Fruit fly (Drosophila melanogaster) whole organism, prepupa: Measurements from ENCODE around the gene CG6059.

Source experiments
- Blimp-1 ChIP-seq: fragments of 200-800 bp; sonication (Bioruptor generic); optimal IDR thresholded peaks from 3 replicates; lab custom pipeline; 2017; ENCODE audit warnings: missing biosample characterization, missing genetic modification characterization, mild to moderate bottlenecking, moderate library complexity, missing genetic modification reagents
- CG10631 ChIP-seq: fragments of 200-800 bp; sonication (Bioruptor generic); optimal IDR thresholded peaks from 2 replicates; lab custom pipeline; 2016; ENCODE audit warnings: missing biosample characterization, missing genetic modification characterization
- CG10669 ChIP-seq: fragments of 200-800 bp; sonication (Bioruptor generic); optimal IDR thresholded peaks from 3 replicates; lab custom pipeline; 2018; ENCODE audit warnings: missing biosample characterization, mild to moderate bottlenecking, missing genetic modification characterization, moderate library complexity
- CG11294 ChIP-seq: fragments of 200-800 bp; sonication (Bioruptor generic); IDR thresholded peaks from 2 replicates; pipeline ENCODE4 v1.3.6; 2022; ENCODE audit warnings: missing biosample characterization, missing genetic modification characterization
- CG11762 ChIP-seq: fragments of 200-800 bp; sonication (Bioruptor generic); optimal IDR thresholded peaks from 3 replicates; lab custom pipeline; 2016; ENCODE audit warnings: missing biosample characterization, missing genetic modification characterization; ENCODE audit not compliant: insufficient read depth
- CG15336 ChIP-seq: fragments of 200-800 bp; sonication (Bioruptor generic); IDR thresholded peaks from 2 replicates; pipeline ENCODE4 v1.3.6; 2022; ENCODE audit warnings: missing biosample characterization, missing genetic modification characterization
- CG1621 ChIP-seq: fragments of 200-800 bp; sonication (Bioruptor generic); optimal IDR thresholded peaks from 3 replicates; lab custom pipeline; 2018; ENCODE audit warnings: missing biosample characterization, mild to moderate bottlenecking, missing genetic modification characterization
- CG16779 ChIP-seq: fragments of 200-800 bp; sonication (Bioruptor generic); optimal IDR thresholded peaks from 3 replicates; lab custom pipeline; 2017; ENCODE audit warnings: missing biosample characterization, mild to moderate bottlenecking, missing genetic modification characterization
- CG3032 ChIP-seq: fragments of 200-800 bp; optimal IDR thresholded peaks from 2 replicates; lab custom pipeline; 2019; ENCODE audit warnings: missing biosample characterization, mild to moderate bottlenecking, missing genetic modification characterization, moderate library complexity
- CG31627 ChIP-seq: fragments of 200-800 bp; sonication (Bioruptor generic); optimal IDR thresholded peaks from 3 replicates; lab custom pipeline; 2016; ENCODE audit warnings: missing biosample characterization, missing genetic modification characterization
- CG34406 ChIP-seq: fragments of 200-800 bp; sonication (Bioruptor generic); optimal IDR thresholded peaks from 3 replicates; lab custom pipeline; 2016; ENCODE audit warnings: missing biosample characterization, missing genetic modification characterization
- CG3919 ChIP-seq: fragments of 200-800 bp; sonication (Bioruptor generic); optimal IDR thresholded peaks from 3 replicates; lab custom pipeline; 2016; ENCODE audit warnings: missing biosample characterization, missing genetic modification characterization
- CG4318 ChIP-seq: fragments of 200-800 bp; sonication (Bioruptor generic); optimal IDR thresholded peaks from 3 replicates; lab custom pipeline; 2017; ENCODE audit warnings: missing biosample characterization, mild to moderate bottlenecking, missing genetic modification characterization
- CG6163 ChIP-seq: fragments of 200-800 bp; sonication (Bioruptor generic); IDR thresholded peaks from 3 replicates; pipeline ENCODE4 v1.3.6; 2022; ENCODE audit warnings: missing biosample characterization, missing genetic modification characterization
- CG6276 ChIP-seq: fragments of 200-800 bp; sonication (Bioruptor generic); optimal IDR thresholded peaks from 2 replicates; lab custom pipeline; 2017; ENCODE audit warnings: missing biosample characterization, mild to moderate bottlenecking, missing genetic modification characterization
- CG6792 ChIP-seq: fragments of 200-800 bp; sonication (Bioruptor generic); optimal IDR thresholded peaks from 3 replicates; lab custom pipeline; 2016; ENCODE audit warnings: missing biosample characterization, missing genetic modification characterization
- CG7368 ChIP-seq: fragments of 200-800 bp; sonication (Bioruptor generic); optimal IDR thresholded peaks from 3 replicates; lab custom pipeline; 2016; ENCODE audit warnings: missing biosample characterization, missing genetic modification characterization
- CG8119 ChIP-seq: fragments of 200-800 bp; sonication (Bioruptor generic); IDR thresholded peaks from 3 replicates; pipeline ENCODE4 v1.3.6; 2022; ENCODE audit warnings: missing biosample characterization, missing genetic modification characterization
- CG8632 ChIP-seq: fragments of 200-800 bp; sonication (Bioruptor generic); optimal IDR thresholded peaks from 3 replicates; lab custom pipeline; 2016; ENCODE audit warnings: missing biosample characterization, missing genetic modification characterization
- CG9139 ChIP-seq: fragments of 200-800 bp; sonication (Bioruptor generic); optimal IDR thresholded peaks from 3 replicates; lab custom pipeline; 2017; ENCODE audit warnings: missing biosample characterization, mild to moderate bottlenecking, missing genetic modification characterization
- Eip75B ChIP-seq: fragments of 200-800 bp; sonication (Bioruptor generic); optimal IDR thresholded peaks from 3 replicates; lab custom pipeline; 2016; ENCODE audit warnings: missing biosample characterization, missing genetic modification characterization
- Ets21C ChIP-seq: fragments of 200-800 bp; sonication (Bioruptor generic); optimal IDR thresholded peaks from 3 replicates; lab custom pipeline; 2016; ENCODE audit warnings: missing biosample characterization, missing genetic modification characterization
- Ets96B ChIP-seq: fragments of 200-800 bp; optimal IDR thresholded peaks from 2 replicates; lab custom pipeline; 2019; ENCODE audit warnings: missing biosample characterization, mild to moderate bottlenecking, missing genetic modification characterization, moderate library complexity
- Gug ChIP-seq: fragments of 200-800 bp; sonication (Bioruptor generic); IDR thresholded peaks from 2 replicates; pipeline ENCODE4 v1.3.6; 2022; ENCODE audit warnings: missing biosample characterization, missing genetic modification characterization
- Hr38 ChIP-seq: sonication (Bioruptor generic); optimal IDR thresholded peaks from 2 replicates; lab custom pipeline; 2016; ENCODE audit warnings: missing biosample characterization, missing genetic modification characterization
- Hr39 ChIP-seq: fragments of 200-800 bp; sonication (Bioruptor generic); optimal IDR thresholded peaks from 2 replicates; lab custom pipeline; 2016; ENCODE audit warnings: missing biosample characterization, missing genetic modification characterization
- Hr4 ChIP-seq: fragments of 200-800 bp; sonication (Bioruptor generic); optimal IDR thresholded peaks from 3 replicates; lab custom pipeline; 2016; ENCODE audit warnings: missing biosample characterization, missing genetic modification characterization
- Lpt ChIP-seq: fragments of 200-800 bp; sonication (Bioruptor generic); optimal IDR thresholded peaks from 3 replicates; lab custom pipeline; 2016; ENCODE audit warnings: missing biosample characterization, missing genetic modification characterization
- OdsH ChIP-seq: fragments of 200-800 bp; sonication (Bioruptor generic); optimal IDR thresholded peaks from 3 replicates; lab custom pipeline; 2016; ENCODE audit warnings: missing biosample characterization, missing genetic modification characterization
- Sox102F ChIP-seq: fragments of 200-800 bp; sonication (Bioruptor generic); optimal IDR thresholded peaks from 2 replicates; lab custom pipeline; 2016; ENCODE audit warnings: missing biosample characterization, mild to moderate bottlenecking, missing genetic modification characterization
- Sox14 ChIP-seq: fragments of 200-800 bp; sonication (Bioruptor generic); optimal IDR thresholded peaks from 3 replicates; lab custom pipeline; 2016; ENCODE audit warnings: missing biosample characterization, missing genetic modification characterization
- Sox15 ChIP-seq: fragments of 200-800 bp; sonication (Bioruptor generic); optimal IDR thresholded peaks from 3 replicates; lab custom pipeline; 2016; ENCODE audit warnings: missing biosample characterization, missing genetic modification characterization
- achi ChIP-seq: fragments of 200-800 bp; sonication (Bioruptor generic); optimal IDR thresholded peaks from 3 replicates; lab custom pipeline; 2016; ENCODE audit warnings: missing biosample characterization, missing genetic modification characterization
- acj6 ChIP-seq: fragments of 200-800 bp; sonication (Bioruptor generic); optimal IDR thresholded peaks from 3 replicates; lab custom pipeline; 2016; ENCODE audit warnings: missing biosample characterization, missing genetic modification characterization
- cyc ChIP-seq: fragments of 200-800 bp; sonication (Bioruptor generic); optimal IDR thresholded peaks from 3 replicates; lab custom pipeline; 2016; ENCODE audit warnings: missing biosample characterization, missing genetic modification characterization
- dac ChIP-seq: fragments of 200-800 bp; sonication (Bioruptor generic); optimal IDR thresholded peaks from 2 replicates; lab custom pipeline; 2017; ENCODE audit warnings: missing biosample characterization, mild to moderate bottlenecking, missing genetic modification characterization
- eg ChIP-seq: fragments of 200-800 bp; sonication (Bioruptor generic); IDR thresholded peaks from 3 replicates; pipeline ENCODE4 v1.3.6; 2022; ENCODE audit warnings: missing biosample characterization, missing genetic modification characterization
- esn ChIP-seq: fragments of 200-800 bp; sonication (Bioruptor generic); optimal IDR thresholded peaks from 2 replicates; lab custom pipeline; 2016; ENCODE audit warnings: missing biosample characterization, mild to moderate bottlenecking, missing genetic modification characterization, moderate library complexity
- fd85E ChIP-seq: fragments of 200-800 bp; sonication (Bioruptor generic); optimal IDR thresholded peaks from 3 replicates; lab custom pipeline; 2016; ENCODE audit warnings: missing biosample characterization, missing genetic modification characterization
- lz ChIP-seq: fragments of 200-800 bp; sonication (Bioruptor generic); optimal IDR thresholded peaks from 3 replicates; lab custom pipeline; 2016; ENCODE audit warnings: missing biosample characterization, missing genetic modification characterization
- net ChIP-seq: fragments of 200-800 bp; sonication (Bioruptor generic); optimal IDR thresholded peaks from 3 replicates; lab custom pipeline; 2016; ENCODE audit warnings: missing biosample characterization, missing genetic modification characterization
- pdm3 ChIP-seq: fragments of 200-800 bp; sonication (Bioruptor generic); optimal IDR thresholded peaks from 3 replicates; lab custom pipeline; 2016; ENCODE audit warnings: missing biosample characterization, missing genetic modification characterization
- salr ChIP-seq, 2 experiments: fragments of 200-800 bp; sonication (Bioruptor generic); optimal IDR thresholded peaks; 3 replicates each; lab custom pipeline; 2016 to 2018; ENCODE audit warnings: missing biosample characterization in 2 of 2, missing genetic modification characterization in 2 of 2, mild to moderate bottlenecking in 1 of 2
- ss ChIP-seq, 2 experiments: fragments of 200-800 bp; sonication (Bioruptor generic); optimal IDR thresholded peaks; 2 replicates in 1 of 2; 3 replicates in 1 of 2; lab custom pipeline; 2017 to 2018; ENCODE audit warnings: mild to moderate bottlenecking in 2 of 2, missing biosample characterization in 2 of 2, missing genetic modification characterization in 2 of 2, moderate library complexity in 1 of 2
- svp ChIP-seq: fragments of 200-800 bp; sonication (Bioruptor generic); peaks from one replicate; lab custom pipeline; 2016; ENCODE audit warnings: missing biosample characterization, missing genetic modification characterization
- topi ChIP-seq: fragments of 200-800 bp; sonication (Bioruptor generic); optimal IDR thresholded peaks from 3 replicates; lab custom pipeline; 2016; ENCODE audit warnings: missing biosample characterization, missing genetic modification characterization
- vri ChIP-seq: fragments of 200-800 bp; sonication (Bioruptor generic); optimal IDR thresholded peaks from 3 replicates; lab custom pipeline; 2016; ENCODE audit warnings: missing biosample characterization, mild to moderate bottlenecking, missing genetic modification characterization

CG6059 gene

dm6 chr3R:27116465-27117092 is 7.9 kb downstream of the CG6059 start, which contains the start of the genes CG6066 and CG5880:
Gene CG6066 (minus strand): TSS chr3R:27116707.
Gene CG5880 (plus strand): TSS chr3R:27116745.
- peak; percentile 17 for TF ChIP-seq esn (GFP tag; lab: Kevin White, UChicago)
- TF ChIP-seq Sox102F (GFP tag; lab: Kevin White, UChicago): no peak

dm6 chr3R:27111784-27112602 is 12.5 kb downstream of the CG6059 start, which contains the start of the genes gb and CG5815:
Gene gb (minus strand): TSS chr3R:27112270.
Gene CG5815 (plus strand): TSS chr3R:27112566.
- peak; percentile 84 for TF ChIP-seq CG8119
- TF ChIP-seq salr (GFP tag; optimal IDR thresholded peaks at IDR 0.05; lab: Kevin White, UChicago): peak in 1 of 2 experiments; percentile 79
- TF ChIP-seq fd85E (GFP tag; lab: Kevin White, UChicago): no peak
- TF ChIP-seq CG11294 (GFP tag; lab: Robert Waterston, UW): peak; percentile 86
- TF ChIP-seq CG10631 (GFP tag; lab: Kevin White, UChicago): no peak
- TF ChIP-seq Ets21C (GFP tag; lab: Kevin White, UChicago): peak; percentile 82
- peak; percentile 92 for TF ChIP-seq OdsH (GFP tag; lab: Kevin White, UChicago)
- TF ChIP-seq CG10669: no peak
- TF ChIP-seq CG3032 (tag; lab: Kevin White, UChicago): peak; percentile 86
- peak; percentile 87 for TF ChIP-seq Hr39 (GFP tag; lab: Kevin White, UChicago)
- TF ChIP-seq Hr38 (GFP tag; lab: Kevin White, UChicago): no peak
- TF ChIP-seq CG31627 (GFP tag; lab: Kevin White, UChicago): peak; percentile 87
- TF ChIP-seq svp: peak; percentile 97
- TF ChIP-seq Hr4 (GFP tag; lab: Kevin White, UChicago): peak; percentile 92
- TF ChIP-seq eg (GFP tag; lab: Robert Waterston, UW): peak; percentile 94
- peak; percentile 64 for TF ChIP-seq CG11762 (GFP tag; lab: Kevin White, UChicago)
- TF ChIP-seq acj6 (GFP tag; lab: Kevin White, UChicago): peak; percentile 91
- TF ChIP-seq CG15336 (GFP tag; lab: Robert Waterston, UW): peak; percentile 81
- no peak for TF ChIP-seq CG6276 (GFP tag; lab: Kevin White, UChicago)
- TF ChIP-seq CG16779: no peak
- TF ChIP-seq CG6163: peak; percentile 92
- TF ChIP-seq net (GFP tag; lab: Kevin White, UChicago): peak; percentile 86
- TF ChIP-seq Lpt (GFP tag; lab: Kevin White, UChicago): peak; percentile 82
- TF ChIP-seq cyc (GFP tag; lab: Kevin White, UChicago): peak; percentile 88
- TF ChIP-seq CG8632 (GFP tag; lab: Kevin White, UChicago): peak; percentile 82
- no peak for TF ChIP-seq achi (GFP tag; lab: Kevin White, UChicago)
- no peak for TF ChIP-seq pdm3 (GFP tag; lab: Kevin White, UChicago)
- TF ChIP-seq topi (GFP tag; lab: Kevin White, UChicago): peak; percentile 89
- peak; percentile 87 for TF ChIP-seq Ets96B (tag; lab: Kevin White, UChicago)
- TF ChIP-seq lz (GFP tag; lab: Kevin White, UChicago): peak; percentile 92
- TF ChIP-seq Sox15 (GFP tag; lab: Kevin White, UChicago): peak; percentile 84
- no peak for TF ChIP-seq Eip75B (GFP tag; lab: Kevin White, UChicago)
- peak; percentile 59 for TF ChIP-seq Blimp-1
- TF ChIP-seq vri (GFP tag; lab: Kevin White, UChicago): peak; percentile 31
- TF ChIP-seq Sox102F (GFP tag; lab: Kevin White, UChicago): no peak
- no peak for TF ChIP-seq ss (GFP tag; optimal IDR thresholded peaks at IDR 0.05; lab: Kevin White, UChicago)
- TF ChIP-seq Gug: peak; percentile 80
- TF ChIP-seq CG7368 (GFP tag; lab: Kevin White, UChicago): peak; percentile 71
- TF ChIP-seq esn (GFP tag; lab: Kevin White, UChicago): peak; percentile 91
- TF ChIP-seq Sox14 (GFP tag; lab: Kevin White, UChicago): peak; percentile 90
- no peak for TF ChIP-seq CG1621 (tag; lab: Kevin White, UChicago)
- peak; percentile 80 for TF ChIP-seq dac (GFP tag; lab: Kevin White, UChicago)
- no peak for TF ChIP-seq CG9139 (GFP tag; lab: Kevin White, UChicago)
- peak; percentile 90 for TF ChIP-seq CG3919 (GFP tag; lab: Kevin White, UChicago)
- peak; percentile 85 for TF ChIP-seq CG34406 (GFP tag; lab: Kevin White, UChicago)
- peak; percentile 83 for TF ChIP-seq CG4318 (GFP tag; lab: Kevin White, UChicago)
- peak; percentile 80 for TF ChIP-seq CG6792 (GFP tag; lab: Kevin White, UChicago)
